Worm (Caenorhabditis elegans) whole organism, L1 larva: ENCODE measurements around the gene mtr-4.

Experiments
- ces-1 ChIP-seq: fragments of 150-350 bp; optimal IDR thresholded peaks from 2 replicates; lab custom pipeline; 2014; ENCODE audit warnings: missing biosample characterization, missing genetic modification reagents, missing genetic modification characterization
- fkh-4 ChIP-seq: sonication (generic microtip); optimal IDR thresholded peaks from 2 replicates; lab custom pipeline; 2016; ENCODE audit warnings: missing compliant biosample characterization, missing genetic modification characterization, borderline replicate concordance
- lin-13 ChIP-seq: fragments of 150-350 bp; optimal IDR thresholded peaks from 2 replicates; lab custom pipeline; 2014; ENCODE audit warnings: missing biosample characterization, missing genetic modification reagents, missing genetic modification characterization
- lsy-2 ChIP-seq, 2 experiments: fragments of 150-350 bp; optimal IDR thresholded peaks; 2 replicates each; lab custom pipeline; 2014; ENCODE audit warnings: missing biosample characterization in 2 of 2, missing genetic modification characterization in 2 of 2
- nhr-12 ChIP-seq: sonication (generic microtip); optimal IDR thresholded peaks from 2 replicates; lab custom pipeline; 2017; ENCODE audit warnings: missing biosample characterization, missing genetic modification characterization
- nhr-20 ChIP-seq: sonication (generic microtip); optimal IDR thresholded peaks from 2 replicates; lab custom pipeline; 2016; ENCODE audit warnings: mild to moderate bottlenecking, missing genetic modification characterization, missing compliant biosample characterization

DNA sequence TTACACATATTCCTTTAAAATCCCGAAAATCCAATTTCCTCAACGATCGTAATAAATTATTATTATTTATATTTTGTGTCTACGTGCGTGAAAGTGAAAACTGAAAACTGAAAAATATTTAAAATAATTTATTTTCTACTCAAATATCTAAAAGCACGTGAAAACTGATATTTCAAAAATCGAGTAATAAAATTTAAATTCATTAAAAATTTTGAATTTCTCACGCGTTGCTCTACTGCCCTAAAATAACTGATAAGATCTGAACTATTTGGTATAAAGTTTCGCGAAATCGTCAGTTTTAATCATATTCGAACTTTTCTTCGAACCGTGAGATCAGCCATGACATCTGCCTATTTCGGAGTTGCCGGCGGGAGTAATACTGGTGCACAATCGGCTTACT lies 26.8 kb downstream of the mtr-4 start, which contains the start of gene ssq-1:
- no peak for TF ChIP-seq ces-1 (GFP tag; lab: Kevin White, UChicago)
- TF ChIP-seq nhr-20 (tag; lab: Kevin White, UChicago) = no peak
- no peak for TF ChIP-seq lin-13 (GFP tag; lab: Kevin White, UChicago)
- TF ChIP-seq fkh-4 = no peak
- no peak for TF ChIP-seq nhr-12
- TF ChIP-seq lsy-2 (tag; optimal IDR thresholded peaks at IDR 0.05; lab: Kevin White, UChicago) = no peak
